Fruit fly (Drosophila melanogaster): ENCODE results near the gene CG5355.
A peak's percentile ranks its signal among the peaks of the same experiment; 100 is the strongest.

DNA sequence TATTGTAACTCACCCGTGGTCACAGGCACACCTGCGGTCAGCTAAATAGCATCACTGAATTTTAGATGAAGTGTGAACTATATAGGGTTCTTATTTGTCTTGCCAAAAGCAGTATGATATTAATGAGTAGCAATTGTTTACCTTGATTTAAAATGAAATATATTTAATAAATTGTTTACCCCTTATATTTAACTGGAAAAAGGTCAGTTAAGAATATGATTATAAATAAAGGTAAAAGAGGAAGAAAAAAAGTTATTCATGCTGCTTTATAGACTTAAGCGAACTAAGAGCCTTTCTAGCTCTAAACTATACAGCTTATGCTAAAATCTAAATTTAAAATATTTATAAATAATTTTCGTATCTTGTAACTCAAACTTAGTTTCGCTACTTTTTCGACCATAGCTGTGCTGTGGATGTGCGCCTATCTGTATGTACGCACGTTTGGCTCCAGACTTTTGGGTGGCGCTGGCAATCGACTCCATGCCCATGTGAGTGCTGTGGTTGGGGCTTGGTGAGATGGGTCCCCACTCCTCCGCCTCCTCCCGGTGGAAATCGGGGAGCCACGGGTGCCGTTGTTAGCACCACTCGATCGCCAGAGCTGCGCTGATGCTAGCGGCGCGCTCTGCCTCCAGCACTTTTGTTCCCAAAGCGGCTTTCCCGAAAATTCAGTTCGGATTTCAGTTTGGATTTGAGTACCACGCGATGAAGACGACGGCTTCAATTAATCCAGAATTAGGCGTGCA lies 29.0 kb upstream of the CG5355 start, which contains the start of gene loh:
- TF ChIP-seq Snoo (tag; optimal IDR thresholded peaks at IDR 0.05) (peak; percentile 41), CG8301 (tag; optimal IDR thresholded peaks at IDR 0.05) (no peak), CG13204 (GFP tag; optimal IDR thresholded peaks at IDR 0.05) (no peak), D1 (tag; optimal IDR thresholded peaks at IDR 0.05) (no peak), CG4496 (GFP tag; IDR thresholded peaks at IDR 0.05) (no peak), rn (GFP tag; IDR thresholded peaks at IDR 0.05) (no peak), CG12605 (GFP tag; IDR thresholded peaks at IDR 0.05) (no peak)
